Worm (Caenorhabditis elegans): ENCODE data around the gene pcm-1.
A peak's percentile ranks its signal among the peaks of the same experiment; 100 is the strongest.

pcm-1 gene

DNA sequence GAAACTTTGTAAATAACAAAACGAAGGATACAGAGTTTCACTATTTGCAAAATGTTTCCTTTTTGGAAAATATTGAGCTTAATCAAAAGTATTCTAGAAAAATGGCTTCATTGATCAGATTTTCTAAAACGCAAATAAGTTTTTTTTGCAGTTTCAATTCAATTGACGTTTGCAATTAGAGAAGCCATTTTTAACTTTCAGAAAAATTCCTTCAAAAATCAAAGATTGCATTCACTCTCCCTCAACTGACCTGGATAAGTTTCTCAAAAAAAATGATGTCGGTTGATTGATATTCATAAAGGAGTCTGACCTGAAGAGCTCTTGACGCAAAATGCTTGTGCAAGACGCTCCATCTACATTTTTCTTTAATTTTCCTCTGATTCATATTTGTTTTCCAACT lies 10.0 kb upstream of the pcm-1 start:
- TF ChIP-seq nhr-85 (tag): no peak
- no peak for TF ChIP-seq nhr-12 (tag; optimal IDR thresholded peaks at IDR 0.05)
- no peak for TF ChIP-seq C34B4.2 (tag; optimal IDR thresholded peaks at IDR 0.05)
- no peak for TF ChIP-seq snpc-4 (tag; optimal IDR thresholded peaks at IDR 0.05)
- TF ChIP-seq lin-39 (tag; optimal IDR thresholded peaks at IDR 0.05): no peak
- TF ChIP-seq nhr-71 (tag; optimal IDR thresholded peaks at IDR 0.05): no peak
- no peak for TF ChIP-seq ztf-11 (tag; optimal IDR thresholded peaks at IDR 0.05)
- no peak for TF ChIP-seq mdl-1 (tag; optimal IDR thresholded peaks at IDR 0.05)
- TF ChIP-seq zip-4 (GFP tag; optimal IDR thresholded peaks at IDR 0.05): no peak
- no peak for TF ChIP-seq ama-1 (optimal IDR thresholded peaks at IDR 0.05)
- no peak for TF ChIP-seq fos-1 (tag; optimal IDR thresholded peaks at IDR 0.05)
- no peak for TF ChIP-seq efl-1 (optimal IDR thresholded peaks at IDR 0.05)
- TF ChIP-seq efl-1 (GFP tag; optimal IDR thresholded peaks at IDR 0.05 in 1 of 2): no peak
- TF ChIP-seq lin-14 (GFP tag; optimal IDR thresholded peaks at IDR 0.05): no peak
- no peak for TF ChIP-seq sptf-1 (tag; optimal IDR thresholded peaks at IDR 0.05)
- TF ChIP-seq irx-1 (tag; optimal IDR thresholded peaks at IDR 0.05): no peak
- no peak for TF ChIP-seq elt-3 (tag; optimal IDR thresholded peaks at IDR 0.05)
- no peak for TF ChIP-seq hpl-2 (GFP tag; optimal IDR thresholded peaks at IDR 0.05)
- TF ChIP-seq C16A3.4 (tag; optimal IDR thresholded peaks at IDR 0.05): no peak
- TF ChIP-seq ces-1 (GFP tag; optimal IDR thresholded peaks at IDR 0.05): no peak
- no peak for TF ChIP-seq ceh-82 (tag; optimal IDR thresholded peaks at IDR 0.05)

DNA sequence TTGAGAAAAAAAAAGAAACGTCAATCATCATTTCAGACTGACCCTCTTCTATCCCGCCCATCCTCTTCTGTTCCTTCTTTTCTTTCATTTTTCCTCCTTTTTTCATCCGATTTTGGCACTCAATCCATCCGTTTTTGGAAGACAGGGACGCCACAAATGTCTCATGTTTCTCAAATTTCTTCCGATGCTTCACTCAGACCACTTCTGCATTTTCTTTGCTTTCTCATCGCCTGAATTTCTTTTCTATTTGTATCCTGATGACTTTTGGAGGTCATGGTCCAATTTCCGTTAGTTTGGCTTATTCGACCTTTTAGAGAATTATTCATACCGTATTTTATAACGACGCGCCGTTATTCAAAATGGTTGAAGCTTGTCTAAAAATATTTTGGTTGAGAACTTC lies 8.9 kb upstream of the pcm-1 start:
- TF ChIP-seq rnt-1 (tag; optimal IDR thresholded peaks at IDR 0.05): no peak
- no peak for TF ChIP-seq ceh-88 (GFP tag; IDR thresholded peaks at IDR 0.05)

DNA sequence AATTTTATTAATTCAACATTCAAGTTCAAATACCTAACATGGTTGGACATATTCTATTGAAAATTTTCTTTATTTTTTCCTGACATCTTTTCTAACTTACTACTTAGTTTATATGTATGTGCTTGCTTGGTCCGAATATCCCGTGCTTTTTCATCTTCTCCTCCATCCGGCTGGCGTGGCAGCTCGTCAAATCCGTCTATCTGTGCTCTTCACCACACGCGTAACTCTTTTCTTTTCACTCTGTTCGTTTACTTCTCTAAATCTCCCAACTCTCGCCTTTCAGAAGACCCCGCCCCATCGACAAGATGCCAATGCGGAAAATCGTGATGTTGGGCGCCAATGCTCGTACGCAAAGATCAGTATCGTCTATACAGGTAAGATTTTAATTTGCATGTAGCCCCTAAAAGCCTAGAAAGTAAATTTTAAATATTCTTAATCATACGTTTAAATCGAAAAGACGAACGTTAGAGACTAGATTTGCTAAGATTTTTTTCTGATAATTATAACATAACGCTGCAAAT lies 1.0 kb upstream of the pcm-1 start:
- TF ChIP-seq nhr-47 (tag; optimal IDR thresholded peaks at IDR 0.05) (peak; percentile 4), swsn-7 (tag; optimal IDR thresholded peaks at IDR 0.05) (peak; percentile 11), snu-23 (GFP tag; optimal IDR thresholded peaks at IDR 0.05) (peak; percentile 1), mef-2 (tag; optimal IDR thresholded peaks at IDR 0.05) (no peak), nhr-71 (tag; optimal IDR thresholded peaks at IDR 0.05) (peak; percentile 27), fkh-10 (GFP tag; optimal IDR thresholded peaks at IDR 0.05) (peak; percentile 13), fkh-8 (tag; optimal IDR thresholded peaks at IDR 0.05) (peak; percentile 20), pag-3 (tag; optimal IDR thresholded peaks at IDR 0.05; ENCODE audit: borderline replicate concordance, insufficient read depth) (peak; percentile 41), egl-13 (tag; optimal IDR thresholded peaks at IDR 0.05) (no peak), lin-13 (GFP tag; optimal IDR thresholded peaks at IDR 0.05) (no peak), rnt-1 (tag; optimal IDR thresholded peaks at IDR 0.05) (peak; percentile 44), efl-1 (optimal IDR thresholded peaks at IDR 0.05) (peak in 1 of 2 experiments; percentile 24), efl-1 (GFP tag; optimal IDR thresholded peaks at IDR 0.05 in 1 of 2) (peak; percentile 14 to 16), ceh-82 (tag; optimal IDR thresholded peaks at IDR 0.05) (peak in 1 of 3 experiments; percentile 4), nhr-237 (tag; optimal IDR thresholded peaks at IDR 0.05) (no peak), zag-1 (tag; optimal IDR thresholded peaks at IDR 0.05) (no peak), elt-3 (tag; optimal IDR thresholded peaks at IDR 0.05) (no peak), lin-39 (tag; optimal IDR thresholded peaks at IDR 0.05) (no peak), C34B4.2 (tag; optimal IDR thresholded peaks at IDR 0.05) (no peak), snpc-4 (tag; optimal IDR thresholded peaks at IDR 0.05) (no peak), nhr-85 (tag) (no peak), fos-1 (tag; optimal IDR thresholded peaks at IDR 0.05) (no peak), lin-14 (GFP tag; optimal IDR thresholded peaks at IDR 0.05) (peak; percentile 76)

DNA sequence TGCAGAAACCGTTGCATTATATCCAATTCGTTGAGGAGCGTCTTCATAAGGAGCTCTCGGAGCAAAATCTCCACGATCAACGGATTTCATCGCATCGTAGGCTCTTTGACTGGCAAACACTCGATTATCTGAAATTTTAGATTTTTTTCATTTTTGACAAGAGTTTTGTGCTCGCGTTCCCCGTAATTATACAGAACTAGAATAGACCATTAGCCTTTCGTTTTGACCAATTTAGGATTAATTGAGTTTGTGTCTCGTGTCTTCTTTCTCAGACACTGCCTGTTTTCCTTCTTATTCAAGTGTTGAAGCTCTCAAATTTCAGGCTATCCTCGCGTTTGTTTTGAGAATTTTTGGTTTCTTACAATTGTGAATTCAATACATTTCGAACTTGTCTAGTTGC lies 590 bp downstream of the pcm-1 start:
- no peak for TF ChIP-seq isw-1 (GFP tag; IDR thresholded peaks at IDR 0.05)
- no peak for TF ChIP-seq aha-1 (tag; optimal IDR thresholded peaks at IDR 0.05)
- no peak for TF ChIP-seq nhr-71 (tag; optimal IDR thresholded peaks at IDR 0.05)
- no peak for TF ChIP-seq ztf-4 (tag; optimal IDR thresholded peaks at IDR 0.05)
- no peak for TF ChIP-seq jun-1 (tag; optimal IDR thresholded peaks at IDR 0.05)
- TF ChIP-seq dsc-1 (tag; optimal IDR thresholded peaks at IDR 0.05): no peak
- no peak for TF ChIP-seq unc-62 (GFP tag; optimal IDR thresholded peaks at IDR 0.05)
- no peak for TF ChIP-seq fkh-4 (tag; optimal IDR thresholded peaks at IDR 0.05; ENCODE audit: borderline replicate concordance)
- TF ChIP-seq elt-2 (tag; optimal IDR thresholded peaks at IDR 0.05): no peak
- no peak for TF ChIP-seq ces-1 (GFP tag; optimal IDR thresholded peaks at IDR 0.05)
- no peak for TF ChIP-seq mab-9 (GFP tag; IDR thresholded peaks at IDR 0.05)
- no peak for TF ChIP-seq lsy-2 (tag; optimal IDR thresholded peaks at IDR 0.05)
- no peak for TF ChIP-seq nhr-11 (tag; optimal IDR thresholded peaks at IDR 0.05)
- no peak for TF ChIP-seq ceh-8 (GFP tag; optimal IDR thresholded peaks at IDR 0.05)
- TF ChIP-seq snu-23 (GFP tag; optimal IDR thresholded peaks at IDR 0.05): no peak
- TF ChIP-seq elt-3 (tag; optimal IDR thresholded peaks at IDR 0.05): no peak
- TF ChIP-seq ceh-82 (tag; optimal IDR thresholded peaks at IDR 0.05): no peak
- no peak for TF ChIP-seq mdl-1 (tag; optimal IDR thresholded peaks at IDR 0.05)
- TF ChIP-seq fkh-8 (tag; optimal IDR thresholded peaks at IDR 0.05): no peak

Measured in whole organism, L1 larva.